Fruit fly (Drosophila melanogaster): ENCODE measurements around the gene CG32022.
A peak's percentile ranks its signal among the peaks of the same experiment; 100 is the strongest.

The CG32022 gene

dm6 chr3L:8751262-8751661 lies 30.2 kb upstream of the CG32022 start (continued):
- TF ChIP-seq knrl (GFP tag; IDR thresholded peaks at IDR 0.05; ENCODE audit: partially characterized antibody) (no peak), CG6654 (GFP tag; optimal IDR thresholded peaks at IDR 0.05) (peak; percentile 20), eve (GFP tag; optimal IDR thresholded peaks at IDR 0.05) (no peak), ham (GFP tag; IDR thresholded peaks at IDR 0.05) (no peak), CG15269 (tag; optimal IDR thresholded peaks at IDR 0.05) (peak; percentile 54), vnd (GFP tag; IDR thresholded peaks at IDR 0.05; ENCODE audit: partially characterized antibody) (no peak), h (optimal IDR thresholded peaks at IDR 0.05) (no peak), CG17385 (GFP tag; optimal IDR thresholded peaks at IDR 0.05) (peak; percentile 36), Ssrp (tag; optimal IDR thresholded peaks at IDR 0.05) (peak; percentile 65), dmrt11E (tag; optimal IDR thresholded peaks at IDR 0.05) (no peak), CG18619 (GFP tag; optimal IDR thresholded peaks at IDR 0.05) (peak; percentile 12), CG2678 (tag; optimal IDR thresholded peaks at IDR 0.05) (peak; percentile 74), CG10209 (GFP tag; optimal IDR thresholded peaks at IDR 0.05) (peak; percentile 50), cad (GFP tag; optimal IDR thresholded peaks at IDR 0.05) (no peak), bowl (GFP tag; IDR thresholded peaks at IDR 0.05) (no peak), HLH3B (GFP tag; IDR thresholded peaks at IDR 0.05) (peak; percentile 65), nerfin-1 (tag; optimal IDR thresholded peaks at IDR 0.05) (no peak), CG7357 (GFP tag; IDR thresholded peaks at IDR 0.05) (no peak), CG8924 (tag; optimal IDR thresholded peaks at IDR 0.05) (peak; percentile 55), CG18262 (tag; optimal IDR thresholded peaks at IDR 0.05) (peak; percentile 65), lilli (GFP tag; optimal IDR thresholded peaks at IDR 0.05) (no peak), tin (GFP tag; optimal IDR thresholded peaks at IDR 0.05) (peak; percentile 40), CG16815 (GFP tag; optimal IDR thresholded peaks at IDR 0.05) (no peak), sr (GFP tag; IDR thresholded peaks at IDR 0.05) (no peak), CG34224 (GFP tag; IDR thresholded peaks at IDR 0.05; ENCODE audit: partially characterized antibody) (no peak), CG34422 (GFP tag; IDR thresholded peaks at IDR 0.05) (peak; percentile 50; the same call in 1 of the 3 replicates), mam (GFP tag; optimal IDR thresholded peaks at IDR 0.05) (no peak), CG2199 (GFP tag; IDR thresholded peaks at IDR 0.05) (no peak), chm (GFP tag; IDR thresholded peaks at IDR 0.05) (no peak), CG15601 (tag; optimal IDR thresholded peaks at IDR 0.05) (peak; percentile 28), Xbp1 (GFP tag; optimal IDR thresholded peaks at IDR 0.05) (peak; percentile 65), GATAe (GFP tag; conservative IDR thresholded peaks at IDR 0.05) (no peak), ATbp (GFP tag; optimal IDR thresholded peaks at IDR 0.05) (peak; percentile 76), CG7745 (tag; optimal IDR thresholded peaks at IDR 0.05) (no peak), Elba2 (GFP tag; optimal IDR thresholded peaks at IDR 0.05) (no peak), Med (GFP tag) (peak; percentile 66), kah (GFP tag; optimal IDR thresholded peaks at IDR 0.05) (no peak), Sin3A (optimal IDR thresholded peaks at IDR 0.05) (no peak), Sry-β (GFP tag; optimal IDR thresholded peaks at IDR 0.05) (no peak), CG34376 (GFP tag; optimal IDR thresholded peaks at IDR 0.05) (no peak), gsb (GFP tag; IDR thresholded peaks at IDR 0.05) (no peak), E2f2 (GFP tag; IDR thresholded peaks at IDR 0.05) (0 out of 2 replicates have a peak, but pooled peaks have one; percentile 13), CG9437 (GFP tag; optimal IDR thresholded peaks at IDR 0.05) (peak; percentile 27), scrt (GFP tag; optimal IDR thresholded peaks at IDR 0.05) (peak; percentile 25), CG8290 (GFP tag; optimal IDR thresholded peaks at IDR 0.05) (no peak), CG8290 (tag; optimal IDR thresholded peaks at IDR 0.05) (no peak), ken (GFP tag; IDR thresholded peaks at IDR 0.05) (peak; percentile 67; the same call in 2 of the 3 replicates), CG8281 (tag; optimal IDR thresholded peaks at IDR 0.05) (peak; percentile 4), CG17361 (GFP tag; IDR thresholded peaks at IDR 0.05) (0 out of 3 replicates have a peak, but pooled peaks have one; percentile 35), B-H2 (GFP tag; optimal IDR thresholded peaks at IDR 0.05) (no peak), Dfd (GFP tag; optimal IDR thresholded peaks at IDR 0.05) (no peak), Hey (tag; optimal IDR thresholded peaks at IDR 0.05) (no peak)
